Fruit fly (Drosophila melanogaster) whole organism, adult: ENCODE data around the gene Manf.

ENCODE experiments used
- CG14711 ChIP-seq: fragments of 200-800 bp; sonication (Bioruptor generic); optimal IDR thresholded peaks from 2 replicates; lab custom pipeline; 2018; ENCODE audit warnings: missing biosample characterization, mild to moderate bottlenecking, missing genetic modification characterization, moderate library complexity
- CG7045 ChIP-seq: fragments of 200-800 bp; sonication (Bioruptor generic); optimal IDR thresholded peaks from 2 replicates; lab custom pipeline; 2017; ENCODE audit warnings: missing biosample characterization, mild to moderate bottlenecking, missing genetic modification characterization
- Hr96 ChIP-seq: fragments of 200-800 bp; sonication (Bioruptor generic); optimal IDR thresholded peaks from 2 replicates; lab custom pipeline; 2016; ENCODE audit warnings: missing biosample characterization, missing genetic modification characterization
- bab1 ChIP-seq: fragments of 200-800 bp; sonication (Bioruptor generic); optimal IDR thresholded peaks from 3 replicates; lab custom pipeline; 2019; ENCODE audit warnings: missing biosample characterization, mild to moderate bottlenecking, missing genetic modification characterization, moderate library complexity
- cic ChIP-seq: fragments of 200-800 bp; sonication (Bioruptor generic); optimal IDR thresholded peaks from 2 replicates; lab custom pipeline; 2017; ENCODE audit warnings: missing biosample characterization, mild to moderate bottlenecking, missing genetic modification characterization, moderate library complexity
- cnc ChIP-seq, 2 experiments: fragments of >200 bp; optimal IDR thresholded peaks; 2 replicates each; lab custom pipeline; 2017
- pad ChIP-seq: fragments of 200-800 bp; sonication (Bioruptor generic); optimal IDR thresholded peaks from 3 replicates; lab custom pipeline; 2017; ENCODE audit warnings: missing biosample characterization, missing genetic modification characterization, mild to moderate bottlenecking, moderate library complexity, missing genetic modification reagents

DNA sequence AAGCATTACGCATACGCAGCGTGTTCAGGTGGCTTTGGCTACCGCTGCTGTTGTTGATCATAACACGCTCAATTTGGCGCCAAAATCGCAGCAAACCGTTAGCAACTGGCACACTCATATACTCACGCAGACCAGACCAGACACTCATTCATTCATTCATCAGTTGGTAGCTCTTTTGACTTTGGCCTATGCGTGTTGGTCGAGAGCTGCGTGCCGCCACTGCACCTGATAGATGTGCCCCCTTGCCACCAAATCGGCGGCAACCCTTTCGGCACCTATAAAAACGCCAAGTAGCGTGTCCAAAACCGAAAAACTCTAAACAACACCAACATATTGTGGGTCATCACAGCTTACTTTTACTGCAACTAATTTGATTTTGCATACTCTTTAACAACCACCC is 45.3 kb downstream of the Manf start:
- TF ChIP-seq cnc (optimal IDR thresholded peaks at IDR 0.05; lab: Kevin White, UChicago), result no peak
- TF ChIP-seq cic (GFP tag; lab: Kevin White, UChicago), result no peak
- TF ChIP-seq bab1 (GFP tag; lab: Kevin White, UChicago), result no peak
- no peak for TF ChIP-seq pad (GFP tag; lab: Kevin White, UChicago)
- TF ChIP-seq CG7045 (GFP tag; lab: Kevin White, UChicago), result no peak
- TF ChIP-seq CG14711 (tag; lab: Kevin White, UChicago), result no peak
- TF ChIP-seq Hr96 (GFP tag; lab: Kevin White, UChicago), result no peak
